Fruit fly (Drosophila melanogaster) whole organism, wandering third instar larva: ENCODE data around the gene Alp13.

Source experiments
- Dfd ChIP-seq: fragments of >200 bp; optimal IDR thresholded peaks from 2 replicates; lab custom pipeline; 2017; ENCODE audit warnings: missing biosample characterization, missing genetic modification characterization
- N ChIP-seq: fragments of >200 bp; optimal IDR thresholded peaks from 2 replicates; lab custom pipeline; 2018; ENCODE audit warnings: missing biosample characterization, missing external identifiers, missing genetic modification characterization
- br ChIP-seq: fragments of 200-800 bp; sonication (Bioruptor generic); optimal IDR thresholded peaks from 2 replicates; lab custom pipeline; 2016; ENCODE audit warnings: missing biosample characterization, missing genetic modification characterization
- fru ChIP-seq: fragments of 200-800 bp; sonication (Bioruptor generic); optimal IDR thresholded peaks from 3 replicates; lab custom pipeline; 2016; ENCODE audit warnings: missing biosample characterization, mild to moderate bottlenecking, missing genetic modification characterization
- jim ChIP-seq: fragments of 175-275, 200-325 bp; sonication (Bioruptor generic); optimal IDR thresholded peaks from 2 replicates; lab custom pipeline; 2016; ENCODE audit warnings: missing biosample characterization, mild to moderate bottlenecking, missing genetic modification characterization
- lola ChIP-seq: fragments of >200 bp; optimal IDR thresholded peaks from 2 replicates; lab custom pipeline; 2017; ENCODE audit warnings: missing biosample characterization, missing genetic modification characterization
- usp ChIP-seq: fragments of >200 bp; optimal IDR thresholded peaks from 2 replicates; lab custom pipeline; 2017; ENCODE audit warnings: missing biosample characterization, missing genetic modification characterization

dm6 chr3R:10097531-10098295 lies 22.5 kb upstream of the Alp13 start:
- no peak for TF ChIP-seq usp (GFP tag; lab: Kevin White, UChicago)
- no peak for TF ChIP-seq lola
- TF ChIP-seq fru = peak; percentile 32
- no peak for TF ChIP-seq Dfd (GFP tag; lab: Kevin White, UChicago)
- no peak for TF ChIP-seq N
- TF ChIP-seq jim = no peak
- TF ChIP-seq br (GFP tag; lab: Kevin White, UChicago) = no peak
